Fruit fly (Drosophila melanogaster) S2 (cell line): ENCODE measurements around the gene CG3119.

Experiments
- CG8478 ChIP-seq: fragments of >200 bp; optimal IDR thresholded peaks from 2 replicates; lab custom pipeline; 2018
- CTCF ChIP-seq, 2 experiments: fragments of >200 bp; optimal IDR thresholded peaks; 2 replicates each; lab custom pipeline; 2018

DNA sequence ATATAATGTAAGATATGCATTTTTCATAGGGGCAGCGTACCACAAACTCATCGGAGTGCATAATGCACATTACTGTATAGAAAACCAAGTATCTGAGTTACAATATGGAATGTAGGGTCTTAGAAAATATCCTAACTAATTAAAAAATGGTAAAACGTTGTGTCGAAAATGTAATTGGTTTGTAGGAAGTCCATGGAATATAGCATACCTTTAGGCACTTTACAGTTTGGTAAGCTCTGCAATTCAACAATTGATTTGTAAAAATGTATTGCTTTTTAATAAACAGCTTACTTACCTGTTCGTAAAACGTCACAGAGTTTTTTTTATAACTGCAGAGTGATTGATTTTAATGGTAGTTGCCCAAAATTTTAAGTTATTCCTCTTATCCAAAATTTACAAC is 25.5 kb downstream of the CG3119 start, which contains the start of gene CG2964:
- TF ChIP-seq CTCF (optimal IDR thresholded peaks at IDR 0.05; lab: Kevin White, UChicago) (no peak), CG8478 (lab: Kevin White, UChicago) (no peak)
